Fruit fly (Drosophila melanogaster): ENCODE measurements around the gene CG6071.

CG6071 gene

DNA sequence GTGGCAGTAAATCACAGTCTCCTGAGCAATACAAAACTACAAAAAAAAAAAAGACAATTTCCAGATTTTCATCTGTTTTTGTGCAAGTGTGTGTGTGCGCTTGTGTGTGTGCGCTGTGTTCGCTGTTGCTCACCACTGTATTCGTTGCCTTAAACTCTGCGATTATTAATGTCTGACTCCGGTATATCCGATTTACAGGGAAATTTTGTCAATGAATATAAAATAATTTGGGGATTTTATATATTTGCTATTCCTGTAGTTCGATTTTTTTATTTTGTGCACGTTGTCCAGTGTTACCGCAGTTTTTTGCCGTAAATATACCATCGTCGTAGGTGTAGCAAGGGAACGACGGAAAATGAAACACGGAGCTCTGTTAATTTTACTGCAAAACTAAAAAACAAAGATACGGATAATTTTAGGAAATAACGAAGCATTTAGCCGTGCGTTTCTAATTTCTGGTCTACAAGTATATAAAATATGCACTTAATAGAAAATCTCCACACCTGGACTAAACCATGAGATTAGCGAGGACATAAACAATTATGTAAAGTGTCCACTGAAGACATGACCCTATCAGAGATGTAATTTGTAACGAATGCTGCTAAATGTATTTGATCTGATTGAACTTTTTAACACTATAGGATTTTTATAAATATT, 36.6 kb downstream of the CG6071 start, which contains the start of gene Duba (continued):
- TF ChIP-seq CG14050 (GFP tag; IDR thresholded peaks at IDR 0.05) (no peak), bsh (GFP tag; optimal IDR thresholded peaks at IDR 0.05) (no peak), Taf1 (GFP tag; IDR thresholded peaks at IDR 0.05) (no peak), CTCF (GFP tag; optimal IDR thresholded peaks at IDR 0.05) (peak; percentile 73), ttk (GFP tag; IDR thresholded peaks at IDR 0.05) (no peak), CG33213 (GFP tag; optimal IDR thresholded peaks at IDR 0.05) (no peak), CG10267 (tag; optimal IDR thresholded peaks at IDR 0.05) (peak; percentile 77), seq (GFP tag; IDR thresholded peaks at IDR 0.05) (no peak), Adf1 (GFP tag; IDR thresholded peaks at IDR 0.05) (no peak), mam (GFP tag; optimal IDR thresholded peaks at IDR 0.05) (no peak), amos (GFP tag; IDR thresholded peaks at IDR 0.05; ENCODE audit: partially characterized antibody) (0 out of 2 replicates have a peak, but pooled peaks have one; percentile 11), CG9932 (GFP tag; IDR thresholded peaks at IDR 0.05) (no peak), ssp (GFP tag; IDR thresholded peaks at IDR 0.05) (peak; percentile 95), D (optimal IDR thresholded peaks at IDR 0.05) (no peak), D (GFP tag; optimal IDR thresholded peaks at IDR 0.05) (no peak), Fer1 (GFP tag; optimal IDR thresholded peaks at IDR 0.05) (no peak), CrebB (tag; optimal IDR thresholded peaks at IDR 0.05) (no peak), CG11723 (GFP tag; optimal IDR thresholded peaks at IDR 0.05) (no peak), CG13624 (GFP tag; optimal IDR thresholded peaks at IDR 0.05) (no peak), caup (GFP tag; optimal IDR thresholded peaks at IDR 0.05; ENCODE audit: severe bottlenecking) (no peak), Max (GFP tag; optimal IDR thresholded peaks at IDR 0.05) (no peak), al (GFP tag; IDR thresholded peaks at IDR 0.05) (no peak), Abd-B (GFP tag; optimal IDR thresholded peaks at IDR 0.05) (peak; percentile 47), B-H2 (GFP tag; optimal IDR thresholded peaks at IDR 0.05) (no peak), HHEX (GFP tag; optimal IDR thresholded peaks at IDR 0.05) (no peak), CG30020 (tag; optimal IDR thresholded peaks at IDR 0.05) (peak; percentile 95), fd102C (GFP tag; optimal IDR thresholded peaks at IDR 0.05) (no peak), H2.0 (GFP tag; IDR thresholded peaks at IDR 0.05) (no peak), CG11456 (GFP tag; IDR thresholded peaks at IDR 0.05) (no peak), gt (GFP tag; IDR thresholded peaks at IDR 0.05) (no peak), CG11504 (tag; optimal IDR thresholded peaks at IDR 0.05) (peak; percentile 83), CG6791 (GFP tag; IDR thresholded peaks at IDR 0.05; ENCODE audit: partially characterized antibody) (peak; percentile 29; the same call in 1 of the 3 replicates), CG18619 (GFP tag; optimal IDR thresholded peaks at IDR 0.05) (no peak), CG11093 (GFP tag; IDR thresholded peaks at IDR 0.05) (no peak), D19A (tag; optimal IDR thresholded peaks at IDR 0.05) (no peak), pan (optimal IDR thresholded peaks at IDR 0.05) (no peak), pan (GFP tag; optimal IDR thresholded peaks at IDR 0.05 in 1 of 2, IDR thresholded peaks at IDR 0.05 in 1 of 2) (no peak), Sox102F (GFP tag; optimal IDR thresholded peaks at IDR 0.05) (no peak), CG12769 (tag; optimal IDR thresholded peaks at IDR 0.05) (no peak), CG12744 (GFP tag; optimal IDR thresholded peaks at IDR 0.05) (no peak), Rx (GFP tag; IDR thresholded peaks at IDR 0.05) (no peak), CG9817 (tag; optimal IDR thresholded peaks at IDR 0.05) (no peak), Hmx (GFP tag; optimal IDR thresholded peaks at IDR 0.05) (no peak), Elba2 (GFP tag; optimal IDR thresholded peaks at IDR 0.05) (no peak), row (GFP tag; IDR thresholded peaks at IDR 0.05) (peak; percentile 62; the same call in 2 of the 3 replicates), bigmax (GFP tag; optimal IDR thresholded peaks at IDR 0.05) (no peak), fu2 (GFP tag; optimal IDR thresholded peaks at IDR 0.05) (no peak), gcm (GFP tag; optimal IDR thresholded peaks at IDR 0.05) (no peak), CG17912 (GFP tag; optimal IDR thresholded peaks at IDR 0.05) (no peak), CG4730 (GFP tag; IDR thresholded peaks at IDR 0.05) (no peak), CG2199 (GFP tag; IDR thresholded peaks at IDR 0.05) (no peak), maf-S (GFP tag; optimal IDR thresholded peaks at IDR 0.05) (no peak)
